Fruit fly (Drosophila melanogaster): Measurements from ENCODE around the gene AlaRS-m.

dm6 chr3L:5129199-5129598, 16.7 kb upstream of the AlaRS-m start, which contains the start of gene CG4597:
- TF ChIP-seq pan (optimal IDR thresholded peaks at IDR 0.05), result no peak
- TF ChIP-seq usp (GFP tag; optimal IDR thresholded peaks at IDR 0.05), result no peak
- TF ChIP-seq psq (optimal IDR thresholded peaks at IDR 0.05), result no peak
- TF ChIP-seq CG8478 (optimal IDR thresholded peaks at IDR 0.05), result no peak
- no peak for TF ChIP-seq Dll (optimal IDR thresholded peaks at IDR 0.05)
- no peak for TF ChIP-seq EcR (GFP tag; optimal IDR thresholded peaks at IDR 0.05)
